Fruit fly (Drosophila melanogaster): ENCODE data around the gene brk.

brk gene

DNA sequence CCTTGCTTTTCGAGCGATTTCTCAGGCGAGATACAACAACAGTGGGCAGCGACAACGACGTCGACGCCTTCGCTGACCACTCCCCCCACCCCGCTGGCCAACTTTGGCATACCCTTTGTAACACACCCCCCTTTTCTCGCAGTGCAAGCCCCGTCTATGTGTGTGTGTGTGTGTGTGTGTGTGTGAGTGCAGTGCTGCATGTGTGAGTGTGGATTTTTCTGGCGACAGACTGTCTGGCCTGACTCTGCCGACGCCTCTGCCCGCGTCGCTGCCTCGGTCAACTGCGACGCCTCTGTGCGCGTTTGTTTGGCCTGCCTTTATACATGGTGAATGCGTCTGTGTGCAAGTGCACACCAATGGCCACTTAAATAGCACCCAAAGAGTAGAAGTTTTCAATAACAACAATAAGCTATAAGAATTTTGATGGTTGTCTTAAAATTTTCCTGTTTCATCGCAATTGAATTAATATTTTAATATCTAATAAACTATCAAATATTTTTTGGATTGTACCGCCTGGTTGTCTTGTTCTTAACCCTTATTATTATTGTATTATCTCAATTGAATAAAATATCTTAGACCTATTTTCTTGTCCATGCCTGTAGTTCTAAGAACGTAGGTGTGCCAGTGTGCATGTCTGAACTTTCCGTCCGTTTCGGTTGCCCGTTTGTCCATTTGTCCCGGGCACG is 13.7 kb upstream of the brk start (continued):
- TF ChIP-seq CG8119 (GFP tag; IDR thresholded peaks at IDR 0.05): peak; percentile 95
- peak; percentile 73 for TF ChIP-seq cyc (GFP tag; optimal IDR thresholded peaks at IDR 0.05)
- peak; percentile 95 for TF ChIP-seq CG15336 (GFP tag; IDR thresholded peaks at IDR 0.05)
- peak; percentile 87 for TF ChIP-seq CG8632 (GFP tag; optimal IDR thresholded peaks at IDR 0.05)
- peak; percentile 89 for TF ChIP-seq OdsH (GFP tag; optimal IDR thresholded peaks at IDR 0.05)
- TF ChIP-seq Ets96B (tag; optimal IDR thresholded peaks at IDR 0.05): peak; percentile 93
- no peak for TF ChIP-seq Hr38 (GFP tag; optimal IDR thresholded peaks at IDR 0.05)
- TF ChIP-seq acj6 (GFP tag; optimal IDR thresholded peaks at IDR 0.05): peak; percentile 86
- TF ChIP-seq CG34406 (GFP tag; optimal IDR thresholded peaks at IDR 0.05): peak; percentile 91
- TF ChIP-seq dac (GFP tag; optimal IDR thresholded peaks at IDR 0.05): peak; percentile 55
- peak; percentile 81 for TF ChIP-seq CG4318 (GFP tag; optimal IDR thresholded peaks at IDR 0.05)
- TF ChIP-seq vri (GFP tag; optimal IDR thresholded peaks at IDR 0.05): peak; percentile 75
- TF ChIP-seq CG11902 (GFP tag; optimal IDR thresholded peaks at IDR 0.05): peak; percentile 75
- TF ChIP-seq CG16779 (tag; optimal IDR thresholded peaks at IDR 0.05): peak; percentile 86
- TF ChIP-seq CG11294 (GFP tag; IDR thresholded peaks at IDR 0.05): peak; percentile 73
- TF ChIP-seq Blimp-1 (GFP tag; optimal IDR thresholded peaks at IDR 0.05): peak; percentile 72
- peak; percentile 85 for TF ChIP-seq Smox (GFP tag; optimal IDR thresholded peaks at IDR 0.05)
- peak; percentile 85 for TF ChIP-seq CG6792 (GFP tag; optimal IDR thresholded peaks at IDR 0.05)
- peak; percentile 33 for TF ChIP-seq fkh (GFP tag; optimal IDR thresholded peaks at IDR 0.05)
- peak; percentile 64 to 75 for TF ChIP-seq salr (GFP tag; optimal IDR thresholded peaks at IDR 0.05)
- TF ChIP-seq fd59A (GFP tag; optimal IDR thresholded peaks at IDR 0.05): peak; percentile 86
- peak; percentile 82 for TF ChIP-seq CG1621 (tag; optimal IDR thresholded peaks at IDR 0.05)
- TF ChIP-seq CG3919 (GFP tag; optimal IDR thresholded peaks at IDR 0.05): peak; percentile 81

DNA sequence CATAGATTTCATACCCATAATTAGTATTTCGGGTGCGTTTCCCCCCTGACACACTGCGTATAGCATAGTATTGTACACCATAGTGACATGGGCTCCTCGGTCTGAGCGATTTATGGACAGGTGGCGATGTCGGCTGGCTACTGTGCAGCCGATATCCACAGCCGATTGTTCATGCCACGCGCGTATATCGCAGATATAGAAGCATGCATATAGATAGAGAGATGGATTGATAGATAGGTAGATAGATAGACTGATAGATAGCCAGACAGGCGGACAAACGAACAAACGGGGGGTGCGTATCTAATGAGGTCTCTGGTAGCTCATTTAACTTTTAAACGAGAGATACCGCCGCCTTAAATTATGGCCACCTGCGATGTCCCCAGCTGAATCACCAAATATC is 11.8 kb upstream of the brk start:
- TF ChIP-seq CG11294 (GFP tag; IDR thresholded peaks at IDR 0.05): no peak
- no peak for TF ChIP-seq CG32006 (GFP tag; optimal IDR thresholded peaks at IDR 0.05)
- no peak for TF ChIP-seq CG11902 (GFP tag; optimal IDR thresholded peaks at IDR 0.05)
- TF ChIP-seq CG4318 (GFP tag; optimal IDR thresholded peaks at IDR 0.05): no peak
- no peak for TF ChIP-seq OdsH (GFP tag; optimal IDR thresholded peaks at IDR 0.05)
- no peak for TF ChIP-seq esn (GFP tag; optimal IDR thresholded peaks at IDR 0.05)
- no peak for TF ChIP-seq eg (GFP tag; IDR thresholded peaks at IDR 0.05)
- TF ChIP-seq svp (GFP tag): no peak
- no peak for TF ChIP-seq cyc (GFP tag; optimal IDR thresholded peaks at IDR 0.05)
- TF ChIP-seq acj6 (GFP tag; optimal IDR thresholded peaks at IDR 0.05): no peak
- TF ChIP-seq Hr39 (GFP tag; optimal IDR thresholded peaks at IDR 0.05): no peak

DNA sequence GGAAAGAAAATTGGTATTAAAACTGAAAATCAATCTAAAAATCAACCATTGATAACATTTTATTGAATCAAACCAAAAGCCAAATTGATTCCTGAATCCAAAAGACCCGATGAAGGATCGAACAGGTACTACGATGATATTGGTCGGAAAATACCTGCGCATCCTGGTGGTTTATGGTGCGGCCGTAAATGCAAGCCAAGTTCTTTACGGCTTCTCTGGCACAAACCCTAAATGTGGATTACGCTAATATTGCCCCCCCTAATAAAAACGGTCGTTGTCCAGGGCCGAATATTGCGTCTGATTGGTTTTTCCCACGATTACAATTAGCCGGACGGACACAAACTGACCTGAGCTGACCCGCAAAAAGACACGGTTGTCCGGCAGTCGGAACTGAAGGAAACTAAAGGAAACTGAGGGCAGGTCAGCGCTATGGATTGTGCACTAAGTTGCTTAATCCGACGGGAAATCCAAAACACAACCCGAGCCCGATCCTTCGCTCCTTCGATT is 11.0 kb upstream of the brk start:
- TF ChIP-seq CG9139 (GFP tag; optimal IDR thresholded peaks at IDR 0.05) (no peak), CG31627 (GFP tag; optimal IDR thresholded peaks at IDR 0.05) (no peak), CG6792 (GFP tag; optimal IDR thresholded peaks at IDR 0.05) (no peak), Sox102F (GFP tag; optimal IDR thresholded peaks at IDR 0.05) (no peak), svp (GFP tag) (no peak), CG6163 (GFP tag; IDR thresholded peaks at IDR 0.05) (no peak), CG8632 (GFP tag; optimal IDR thresholded peaks at IDR 0.05) (no peak), Sox14 (GFP tag; optimal IDR thresholded peaks at IDR 0.05) (no peak)

DNA sequence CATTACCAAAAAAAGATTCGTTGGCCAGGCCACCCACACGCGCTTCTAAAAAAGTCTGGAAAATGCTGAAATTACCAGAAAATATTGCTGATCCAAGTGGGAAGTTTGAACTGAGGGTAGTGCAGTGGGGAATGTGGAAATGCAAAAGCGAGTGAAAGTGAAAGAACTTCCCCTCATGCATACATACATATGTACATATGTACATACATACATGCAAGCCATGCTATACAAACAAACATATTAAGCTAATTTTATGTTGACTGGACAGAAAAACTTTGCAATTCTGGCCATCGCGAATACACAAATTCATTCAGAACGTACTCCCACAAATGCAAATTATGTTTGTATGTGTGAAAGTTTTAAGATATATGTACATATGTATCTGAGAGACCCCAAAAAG is 9.4 kb upstream of the brk start:
- no peak for TF ChIP-seq Hr39 (GFP tag; optimal IDR thresholded peaks at IDR 0.05)
- TF ChIP-seq CG6854 (GFP tag; optimal IDR thresholded peaks at IDR 0.05): no peak

Measured in whole organism, prepupa.